Worm (Caenorhabditis elegans): Measurements from ENCODE around the gene srz-9.

- TF ChIP-seq nhr-77 (tag; optimal IDR thresholded peaks at IDR 0.05) (no peak), unc-39 (tag; optimal IDR thresholded peaks at IDR 0.05) (no peak), nhr-28 (tag; optimal IDR thresholded peaks at IDR 0.05) (no peak), fkh-10 (GFP tag; optimal IDR thresholded peaks at IDR 0.05) (no peak), nhr-237 (tag; optimal IDR thresholded peaks at IDR 0.05) (no peak), zag-1 (tag; optimal IDR thresholded peaks at IDR 0.05) (no peak), fos-1 (tag; optimal IDR thresholded peaks at IDR 0.05) (no peak), pha-4 (tag; optimal IDR thresholded peaks at IDR 0.05) (peak; percentile 4), skn-1 (tag; optimal IDR thresholded peaks at IDR 0.05) (no peak), mdl-1 (tag; optimal IDR thresholded peaks at IDR 0.05) (no peak)
Measured at ce11 chrIII:1218221-1218620, 45.6 kb upstream of the srz-9 start.
